Fruit fly (Drosophila melanogaster): Measurements from ENCODE around the gene dop.

The dop gene

DNA sequence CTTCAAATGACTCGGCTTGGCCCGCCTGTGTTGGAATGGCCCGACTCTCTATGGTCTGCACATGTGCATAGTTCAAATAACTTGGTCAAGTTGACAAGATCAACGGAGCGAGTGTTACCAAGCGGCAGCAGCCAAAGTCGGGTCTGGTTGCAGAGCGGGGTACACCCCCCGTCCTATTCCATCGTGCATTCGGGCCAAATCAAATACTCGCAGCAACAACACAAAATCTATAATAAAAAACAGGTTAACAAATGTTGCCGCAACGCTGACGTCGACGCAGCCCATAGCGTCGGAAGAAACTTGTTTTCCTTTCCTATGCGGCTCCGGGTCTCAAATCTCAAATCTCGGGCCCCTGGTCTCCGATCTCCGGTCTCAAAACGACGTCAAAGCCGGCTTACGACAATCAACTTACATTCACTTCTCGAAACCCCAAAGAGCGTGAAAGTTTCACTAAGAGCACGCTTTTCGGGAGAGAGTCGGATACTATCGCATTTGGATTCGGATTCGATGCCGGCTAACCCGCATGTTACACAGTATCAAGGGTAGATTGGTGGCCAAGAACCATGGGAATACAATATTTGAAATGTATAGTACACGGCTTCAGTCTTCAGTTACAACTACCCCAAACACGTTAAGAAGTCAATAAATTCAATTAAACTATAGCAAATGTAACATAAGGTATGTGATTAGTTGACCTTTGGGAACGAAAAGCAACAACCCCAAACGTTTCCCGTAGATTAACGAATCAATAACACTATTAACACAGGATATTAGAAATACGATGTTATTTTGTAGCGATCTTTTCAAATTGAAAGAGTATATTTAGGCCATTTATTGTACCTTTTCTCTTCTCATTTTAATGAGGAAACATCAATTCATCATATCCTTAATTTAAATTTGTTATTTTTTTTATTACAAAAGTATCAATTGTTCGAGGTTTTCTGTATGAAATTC is 31.3 kb upstream of the dop start (continued):
- TF ChIP-seq Antp (GFP tag; optimal IDR thresholded peaks at IDR 0.05) (peak; percentile 45), CG10321 (GFP tag; IDR thresholded peaks at IDR 0.05) (no peak), Lim3 (GFP tag; IDR thresholded peaks at IDR 0.05) (no peak), sima (GFP tag; optimal IDR thresholded peaks at IDR 0.05) (no peak), unpg (GFP tag; optimal IDR thresholded peaks at IDR 0.05) (peak; percentile 34), Fer1 (GFP tag; optimal IDR thresholded peaks at IDR 0.05) (no peak), Bgb (GFP tag; IDR thresholded peaks at IDR 0.05; ENCODE audit: partially characterized antibody) (no peak), CG7271 (tag; optimal IDR thresholded peaks at IDR 0.05) (no peak), CG8388 (GFP tag; optimal IDR thresholded peaks at IDR 0.05) (peak; percentile 49), maf-S (GFP tag; optimal IDR thresholded peaks at IDR 0.05) (peak; percentile 28), CG10147 (GFP tag; optimal IDR thresholded peaks at IDR 0.05) (peak; percentile 39), BEAF-32 (GFP tag; optimal IDR thresholded peaks at IDR 0.05) (no peak), pho (GFP tag; optimal IDR thresholded peaks at IDR 0.05) (peak; percentile 73), aop (GFP tag; IDR thresholded peaks at IDR 0.05) (peak; percentile 48; the same call in 1 of the 2 replicates), Ptx1 (GFP tag; IDR thresholded peaks at IDR 0.05) (peak; percentile 34; the same call in 1 of the 2 replicates), tio (GFP tag; optimal IDR thresholded peaks at IDR 0.05) (peak; percentile 82), Xrp1 (GFP tag; IDR thresholded peaks at IDR 0.05) (peak; percentile 14; the same call in 1 of the 2 replicates), chinmo (GFP tag; IDR thresholded peaks at IDR 0.05; ENCODE audit: partially characterized antibody) (peak; percentile 97), CG4854 (GFP tag; optimal IDR thresholded peaks at IDR 0.05) (no peak), ro (GFP tag; IDR thresholded peaks at IDR 0.05) (no peak), CG6254 (GFP tag; optimal IDR thresholded peaks at IDR 0.05) (no peak), zen2 (GFP tag; IDR thresholded peaks at IDR 0.05; ENCODE audit: partially characterized antibody) (no peak), Hey (tag; optimal IDR thresholded peaks at IDR 0.05) (no peak), jigr1 (GFP tag; IDR thresholded peaks at IDR 0.05) (no peak), CG6175 (GFP tag; IDR thresholded peaks at IDR 0.05) (0 out of 3 replicates have a peak, but pooled peaks have one; percentile 14), Ravus (GFP tag; IDR thresholded peaks at IDR 0.05) (no peak), mld (GFP tag; IDR thresholded peaks at IDR 0.05; ENCODE audit: partially characterized antibody) (no peak), CG13775 (GFP tag; optimal IDR thresholded peaks at IDR 0.05) (peak; percentile 84), CG12769 (tag; optimal IDR thresholded peaks at IDR 0.05) (peak; percentile 61), Gsc (GFP tag; IDR thresholded peaks at IDR 0.05) (no peak), esg (GFP tag; conservative IDR thresholded peaks at IDR 0.05) (peak; percentile 20; the same call in 1 of the 2 replicates), CG11723 (GFP tag; optimal IDR thresholded peaks at IDR 0.05) (peak; percentile 61), Dll (GFP tag; IDR thresholded peaks at IDR 0.05; ENCODE audit: partially characterized antibody) (0 out of 4 replicates have a peak, but pooled peaks have one; percentile 5), MBD-R2 (GFP tag; IDR thresholded peaks at IDR 0.05) (no peak), CG11696 (GFP tag; IDR thresholded peaks at IDR 0.05) (no peak), CG16815 (GFP tag; optimal IDR thresholded peaks at IDR 0.05) (peak; percentile 77), CG14860 (GFP tag; IDR thresholded peaks at IDR 0.05; ENCODE audit: partially characterized antibody) (no peak), z (GFP tag; IDR thresholded peaks at IDR 0.05) (no peak), CG3995 (GFP tag; optimal IDR thresholded peaks at IDR 0.05) (no peak), ttk (GFP tag; IDR thresholded peaks at IDR 0.05) (no peak), ems (GFP tag; optimal IDR thresholded peaks at IDR 0.05) (peak; percentile 53), ac (GFP tag; optimal IDR thresholded peaks at IDR 0.05) (no peak), CG1647 (GFP tag; optimal IDR thresholded peaks at IDR 0.05) (peak; percentile 40), CG3838 (GFP tag; optimal IDR thresholded peaks at IDR 0.05) (no peak), CG5180 (GFP tag; optimal IDR thresholded peaks at IDR 0.05) (peak; percentile 6), bigmax (GFP tag; optimal IDR thresholded peaks at IDR 0.05) (no peak), CG43689 (GFP tag; IDR thresholded peaks at IDR 0.05) (no peak), hbn (GFP tag; IDR thresholded peaks at IDR 0.05; ENCODE audit: partially characterized antibody) (no peak)

Measured in whole organism, embryonic.